Fruit fly (Drosophila melanogaster) whole organism, embryonic: ENCODE data around the gene TwdlC.
A peak's percentile ranks its signal among the peaks of the same experiment; 100 is the strongest.

Experiments used
- Abd-B ChIP-seq: fragments of 200-800 bp; sonication (Bioruptor generic); optimal IDR thresholded peaks from 2 replicates; lab custom pipeline; 2018; ENCODE audit warnings: missing biosample characterization, mild to moderate bottlenecking, missing genetic modification characterization, moderate library complexity
- CG11695 ChIP-seq: fragments of 200-800 bp; sonication (Bioruptor generic); IDR thresholded peaks from 3 replicates; pipeline ENCODE4 v1.3.6; 2022; ENCODE audit warnings: missing biosample characterization, missing genetic modification characterization
- CG12071 ChIP-seq: fragments of 200-800 bp; sonication (Bioruptor generic); optimal IDR thresholded peaks from 3 replicates; lab custom pipeline; 2018; ENCODE audit warnings: missing biosample characterization, mild to moderate bottlenecking, missing genetic modification characterization
- CG12659 ChIP-seq: fragments of 200-800 bp; sonication (Bioruptor generic); optimal IDR thresholded peaks from 3 replicates; lab custom pipeline; 2017; ENCODE audit warnings: mild to moderate bottlenecking, missing biosample characterization, missing genetic modification reagents, missing genetic modification characterization
- CG13287 ChIP-seq: fragments of 200-800 bp; sonication (Bioruptor generic); IDR thresholded peaks from 2 replicates; pipeline ENCODE4 v1.3.6; 2022; ENCODE audit warnings: missing biosample characterization, missing genetic modification characterization; ENCODE audit not compliant: partially characterized antibody
- CG15514 ChIP-seq: fragments of 200-800 bp; sonication (Bioruptor generic); optimal IDR thresholded peaks from 3 replicates; lab custom pipeline; 2017; ENCODE audit warnings: missing biosample characterization, missing genetic modification characterization, mild to moderate bottlenecking, moderate library complexity, missing genetic modification reagents
- CG16779 ChIP-seq: fragments of 200-800 bp; sonication (Bioruptor generic); IDR thresholded peaks from 2 replicates; pipeline ENCODE4 v1.3.6; 2022; ENCODE audit warnings: missing biosample characterization, missing genetic modification characterization
- CG17385 ChIP-seq: fragments of 200-800 bp; sonication (Bioruptor generic); optimal IDR thresholded peaks from 3 replicates; lab custom pipeline; 2018; ENCODE audit warnings: missing biosample characterization, mild to moderate bottlenecking, missing genetic modification characterization
- CG17568 ChIP-seq: fragments of 200-800 bp; sonication (Bioruptor generic); optimal IDR thresholded peaks from 2 replicates; lab custom pipeline; 2018; ENCODE audit warnings: missing biosample characterization, mild to moderate bottlenecking, missing genetic modification characterization, moderate library complexity
- CG2712 ChIP-seq: fragments of 200-800 bp; optimal IDR thresholded peaks from 3 replicates; lab custom pipeline; 2019; ENCODE audit warnings: missing biosample characterization, mild to moderate bottlenecking, missing genetic modification characterization, moderate library complexity
- CG32532 ChIP-seq: fragments of 200-800 bp; sonication (Bioruptor generic); IDR thresholded peaks from 2 replicates; pipeline ENCODE4 v1.3.6; 2022; ENCODE audit warnings: missing biosample characterization, missing genetic modification characterization
- CG32772 ChIP-seq: fragments of 200-800 bp; sonication (Bioruptor generic); IDR thresholded peaks from 2 replicates; pipeline ENCODE4 v1.3.6; 2022; ENCODE audit warnings: missing biosample characterization, missing genetic modification characterization
- CG33557 ChIP-seq: fragments of 200-800 bp; sonication (Bioruptor generic); optimal IDR thresholded peaks from 2 replicates; lab custom pipeline; 2019; ENCODE audit warnings: missing biosample characterization, mild to moderate bottlenecking, missing genetic modification characterization, moderate library complexity
- CG34376 ChIP-seq: fragments of 200-800 bp; sonication (Bioruptor generic); optimal IDR thresholded peaks from 2 replicates; lab custom pipeline; 2018; ENCODE audit warnings: missing biosample characterization, mild to moderate bottlenecking, missing genetic modification characterization
- CG3847 ChIP-seq: fragments of 200-800 bp; sonication (Bioruptor generic); IDR thresholded peaks from 2 replicates; pipeline ENCODE4 v1.3.6; 2022; ENCODE audit warnings: missing biosample characterization, missing genetic modification characterization
- CG5953 ChIP-seq: fragments of 200-800 bp; sonication (Bioruptor generic); IDR thresholded peaks from 2 replicates; pipeline ENCODE4 v1.3.6; 2022; ENCODE audit warnings: missing biosample characterization, missing genetic modification characterization
- CG6272 ChIP-seq: fragments of 200-800 bp; sonication (Bioruptor generic); IDR thresholded peaks from 2 replicates; pipeline ENCODE4 v1.3.6; 2022; ENCODE audit warnings: missing biosample characterization, missing genetic modification characterization
- CG6689 ChIP-seq: fragments of 200-800 bp; sonication (Bioruptor generic); IDR thresholded peaks from 2 replicates; pipeline ENCODE4 v1.3.6; 2022; ENCODE audit warnings: missing biosample characterization, missing genetic modification characterization
- CG7745 ChIP-seq: fragments of 200-800 bp; sonication (Bioruptor generic); optimal IDR thresholded peaks from 2 replicates; lab custom pipeline; 2018; ENCODE audit warnings: missing biosample characterization, mild to moderate bottlenecking, missing genetic modification characterization, moderate library complexity
- CG8924 ChIP-seq: fragments of 200-800 bp; optimal IDR thresholded peaks from 3 replicates; lab custom pipeline; 2019; ENCODE audit warnings: missing biosample characterization, mild to moderate bottlenecking, missing genetic modification characterization, moderate library complexity
- CG9215 ChIP-seq: fragments of 200-800 bp; sonication (Bioruptor generic); IDR thresholded peaks from 2 replicates; pipeline ENCODE4 v1.3.6; 2022; ENCODE audit warnings: missing biosample characterization, missing genetic modification characterization
- CG9727 ChIP-seq: fragments of 200-800 bp; sonication (Bioruptor generic); optimal IDR thresholded peaks from 3 replicates; lab custom pipeline; 2017; ENCODE audit warnings: missing biosample characterization, mild to moderate bottlenecking, missing genetic modification characterization
- CG9817 ChIP-seq: fragments of 200-800 bp; sonication (Bioruptor generic); optimal IDR thresholded peaks from 2 replicates; lab custom pipeline; 2018; ENCODE audit warnings: missing biosample characterization, mild to moderate bottlenecking, missing genetic modification characterization, moderate library complexity
- Hr3 ChIP-seq: fragments of 200-800 bp; sonication (Bioruptor generic); optimal IDR thresholded peaks from 3 replicates; lab custom pipeline; 2016; ENCODE audit warnings: missing biosample characterization, missing genetic modification characterization
- Med ChIP-seq: fragments of 200-800 bp; sonication (Bioruptor generic); peaks from one replicate; lab custom pipeline; 2016; ENCODE audit warnings: missing biosample characterization, missing genetic modification characterization, mild to moderate bottlenecking, inconsistent platforms, moderate library complexity
- NC2α ChIP-seq: fragments of 200-800 bp; sonication (Bioruptor generic); optimal IDR thresholded peaks from 2 replicates; lab custom pipeline; 2016; ENCODE audit warnings: missing biosample characterization, missing genetic modification characterization
- Nf-YA ChIP-seq: fragments of 200-800 bp; sonication (Bioruptor generic); IDR thresholded peaks from 2 replicates; pipeline ENCODE4 v1.3.6; 2022; ENCODE audit warnings: missing biosample characterization, missing genetic modification characterization
- Nf-YB ChIP-seq: fragments of 200-800 bp; sonication (Bioruptor generic); optimal IDR thresholded peaks from 3 replicates; lab custom pipeline; 2019; ENCODE audit warnings: missing biosample characterization, mild to moderate bottlenecking, missing genetic modification characterization, moderate library complexity
- Sry-β ChIP-seq: fragments of 200-800 bp; sonication (Bioruptor generic); optimal IDR thresholded peaks from 2 replicates; lab custom pipeline; 2018; ENCODE audit warnings: missing biosample characterization, mild to moderate bottlenecking, missing genetic modification characterization, moderate library complexity
- Vsx1 ChIP-seq: fragments of 200-800 bp; sonication (Bioruptor generic); optimal IDR thresholded peaks from 2 replicates; lab custom pipeline; 2017; ENCODE audit warnings: missing biosample characterization, mild to moderate bottlenecking, missing genetic modification characterization, missing genetic modification reagents
- cad ChIP-seq: fragments of >200 bp; optimal IDR thresholded peaks from 2 replicates; lab custom pipeline; 2017; ENCODE audit warnings: missing biosample characterization, missing genetic modification characterization
- caup ChIP-seq: fragments of 200-800 bp; sonication (Bioruptor generic); optimal IDR thresholded peaks from 3 replicates; lab custom pipeline; 2017; ENCODE audit warnings: missing biosample characterization, mild to moderate bottlenecking, missing genetic modification characterization, moderate library complexity; ENCODE audit not compliant: severe bottlenecking
- chm ChIP-seq: fragments of 200-800 bp; sonication (Bioruptor generic); IDR thresholded peaks from 2 replicates; pipeline ENCODE4 v1.3.6; 2022; ENCODE audit warnings: missing biosample characterization, missing genetic modification characterization
- ci ChIP-seq: fragments of 200-800 bp; sonication (Bioruptor generic); IDR thresholded peaks from 3 replicates; pipeline ENCODE4 v1.3.6; 2022; ENCODE audit warnings: missing biosample characterization, missing genetic modification characterization
- exex ChIP-seq: fragments of 200-800 bp; sonication (Bioruptor generic); optimal IDR thresholded peaks from 4 replicates; lab custom pipeline; 2018; ENCODE audit warnings: missing biosample characterization, mild to moderate bottlenecking, missing genetic modification characterization, moderate library complexity
- gcm2 ChIP-seq: fragments of 200-800 bp; sonication (Bioruptor generic); optimal IDR thresholded peaks from 2 replicates; lab custom pipeline; 2016; ENCODE audit warnings: missing biosample characterization, missing genetic modification characterization
- ind ChIP-seq: fragments of 200-800 bp; sonication (Bioruptor generic); optimal IDR thresholded peaks from 3 replicates; lab custom pipeline; 2016; ENCODE audit warnings: missing biosample characterization, missing genetic modification characterization
- insv ChIP-seq, 2 experiments: fragments of 200-800 bp; sonication (Bioruptor generic); optimal IDR thresholded peaks; 3 replicates each; lab custom pipeline; 2016 to 2018; ENCODE audit warnings: missing biosample characterization in 2 of 2, missing genetic modification characterization in 2 of 2
- klu ChIP-seq: fragments of 200-800 bp; sonication (Bioruptor generic); IDR thresholded peaks from 2 replicates; pipeline ENCODE4 v1.3.6; 2022; ENCODE audit warnings: missing biosample characterization, missing genetic modification characterization
- maf-S ChIP-seq: fragments of 200-800 bp; sonication (Bioruptor generic); optimal IDR thresholded peaks from 2 replicates; lab custom pipeline; 2016; ENCODE audit warnings: missing biosample characterization, missing genetic modification characterization
- nau ChIP-seq: fragments of 200-800 bp; sonication (Bioruptor generic); optimal IDR thresholded peaks from 3 replicates; lab custom pipeline; 2017; ENCODE audit warnings: missing biosample characterization, mild to moderate bottlenecking, missing genetic modification characterization, missing genetic modification reagents
- pho ChIP-seq: fragments of 200-800 bp; sonication (Bioruptor generic); optimal IDR thresholded peaks from 2 replicates; lab custom pipeline; 2016; ENCODE audit warnings: missing biosample characterization, missing genetic modification characterization
- phol ChIP-seq: fragments of 200-800 bp; sonication (Bioruptor generic); optimal IDR thresholded peaks from 3 replicates; lab custom pipeline; 2018; ENCODE audit warnings: missing biosample characterization, mild to moderate bottlenecking, missing genetic modification characterization, moderate library complexity
- pum ChIP-seq: fragments of 200-800 bp; sonication (Bioruptor generic); optimal IDR thresholded peaks from 2 replicates; lab custom pipeline; 2016; ENCODE audit warnings: missing biosample characterization, missing genetic modification characterization
- sim ChIP-seq: fragments of 200-800 bp; sonication (Bioruptor generic); IDR thresholded peaks from 2 replicates; pipeline ENCODE4 v1.3.6; 2022; ENCODE audit warnings: missing biosample characterization, missing genetic modification characterization
- slou ChIP-seq: fragments of 200-800 bp; sonication (Bioruptor generic); optimal IDR thresholded peaks from 3 replicates; lab custom pipeline; 2016; ENCODE audit warnings: missing biosample characterization, missing genetic modification characterization
- sna ChIP-seq: fragments of 200-800 bp; sonication (Bioruptor generic); IDR thresholded peaks from 2 replicates; pipeline ENCODE4 v1.3.6; 2022; ENCODE audit warnings: missing biosample characterization, missing genetic modification characterization; ENCODE audit not compliant: partially characterized antibody
- sqz ChIP-seq: fragments of 200-800 bp; sonication (Bioruptor generic); optimal IDR thresholded peaks from 3 replicates; lab custom pipeline; 2018; ENCODE audit warnings: missing biosample characterization, mild to moderate bottlenecking, missing genetic modification characterization
- toy ChIP-seq: fragments of 200-800 bp; sonication (Bioruptor generic); IDR thresholded peaks from 2 replicates; pipeline ENCODE4 v1.3.6; 2022; ENCODE audit warnings: missing biosample characterization, missing genetic modification characterization
- vnd ChIP-seq: fragments of 200-800 bp; sonication (Bioruptor generic); IDR thresholded peaks from 3 replicates; pipeline ENCODE4 v1.3.6; 2022; ENCODE audit warnings: missing biosample characterization, missing genetic modification characterization; ENCODE audit not compliant: partially characterized antibody

TwdlC gene

dm6 chr3R:26964452-26965133 is 30.0 kb upstream of the TwdlC start, which contains the start of gene Tsp97E (continued):
- no peak for TF ChIP-seq CG5953 (GFP tag; lab: Robert Waterston, UW)
- peak; percentile 28 for TF ChIP-seq CG34376 (GFP tag; lab: Kevin White, UChicago)
- TF ChIP-seq CG7745, result no peak
- TF ChIP-seq Sry-β, result no peak
- TF ChIP-seq exex (tag; lab: Kevin White, UChicago), result no peak
- TF ChIP-seq ind (GFP tag; lab: Kevin White, UChicago), result no peak
- no peak for TF ChIP-seq CG17385 (GFP tag; lab: Kevin White, UChicago)
- no peak for TF ChIP-seq slou (GFP tag; lab: Kevin White, UChicago)
- TF ChIP-seq gcm2 (GFP tag; lab: Kevin White, UChicago), result no peak
- TF ChIP-seq CG13287 (GFP tag; lab: Robert Waterston, UW), result peak; percentile 86
- TF ChIP-seq phol (tag; lab: Kevin White, UChicago), result peak; percentile 15
- no peak for TF ChIP-seq CG3847 (GFP tag; lab: Robert Waterston, UW)
- no peak for TF ChIP-seq klu (GFP tag; lab: Robert Waterston, UW)
- no peak for TF ChIP-seq Nf-YA (GFP tag; lab: Robert Waterston, UW)
- TF ChIP-seq pum, result no peak
- TF ChIP-seq caup, result no peak
- TF ChIP-seq sqz (GFP tag; lab: Kevin White, UChicago), result peak; percentile 92
- TF ChIP-seq insv (GFP tag; optimal IDR thresholded peaks at IDR 0.05; lab: Kevin White, UChicago), result no peak
- TF ChIP-seq CG12659, result peak; percentile 40
- TF ChIP-seq vnd, result peak; percentile 76
- TF ChIP-seq CG12071, result no peak
- no peak for TF ChIP-seq Nf-YB (GFP tag; lab: Kevin White, UChicago)
- no peak for TF ChIP-seq cad
- TF ChIP-seq CG32772 (GFP tag; lab: Robert Waterston, UW), result no peak
- TF ChIP-seq maf-S (GFP tag; lab: Kevin White, UChicago), result no peak
- no peak for TF ChIP-seq Hr3
- no peak for TF ChIP-seq pho (GFP tag; lab: Kevin White, UChicago)
- TF ChIP-seq Vsx1 (GFP tag; lab: Kevin White, UChicago), result peak; percentile 50
- TF ChIP-seq Med (GFP tag; lab: Kevin White, UChicago), result peak; percentile 22
- peak; percentile 87 for TF ChIP-seq CG15514 (GFP tag; lab: Kevin White, UChicago)
- no peak for TF ChIP-seq nau (GFP tag; lab: Kevin White, UChicago)
- no peak for TF ChIP-seq CG11695
- TF ChIP-seq ci (GFP tag; lab: Robert Waterston, UW), result no peak
- peak; percentile 13 for TF ChIP-seq CG8924 (tag; lab: Kevin White, UChicago)
- TF ChIP-seq CG9215 (GFP tag; lab: Robert Waterston, UW), result no peak
- no peak for TF ChIP-seq CG6272 (GFP tag; lab: Robert Waterston, UW)
- TF ChIP-seq CG2712 (tag; lab: Kevin White, UChicago), result peak; percentile 49
- no peak for TF ChIP-seq CG9817 (tag; lab: Kevin White, UChicago)
- TF ChIP-seq CG33557 (GFP tag; lab: Kevin White, UChicago), result peak; percentile 68
- no peak for TF ChIP-seq CG32532
- no peak for TF ChIP-seq CG6689
- no peak for TF ChIP-seq Abd-B (GFP tag; lab: Kevin White, UChicago)
- TF ChIP-seq CG17568 (GFP tag; lab: Kevin White, UChicago), result peak; percentile 44
- TF ChIP-seq chm (GFP tag; lab: Robert Waterston, UW), result no peak
- TF ChIP-seq CG16779, result no peak
- TF ChIP-seq NC2α (GFP tag; lab: Kevin White, UChicago), result no peak
- no peak for TF ChIP-seq CG9727
- peak; percentile 88 for TF ChIP-seq sna (GFP tag; lab: Robert Waterston, UW)
- no peak for TF ChIP-seq toy (GFP tag; lab: Robert Waterston, UW)
- no peak for TF ChIP-seq sim (GFP tag; lab: Robert Waterston, UW)
